Fruit fly (Drosophila melanogaster) whole organism, embryonic: ENCODE measurements around the gene CG33647.

Experiments used
- Aef1 ChIP-seq: fragments of 200-800 bp; sonication (Bioruptor generic); IDR thresholded peaks from 3 replicates; pipeline ENCODE4 v1.3.6; 2022; ENCODE audit warnings: missing biosample characterization, missing genetic modification characterization
- Atf6 ChIP-seq: fragments of 200-800 bp; sonication (Bioruptor generic); IDR thresholded peaks from 2 replicates; pipeline ENCODE4 v1.3.6; 2022; ENCODE audit warnings: missing biosample characterization, missing genetic modification characterization
- BtbVII ChIP-seq: fragments of 200-800 bp; sonication (Bioruptor generic); optimal IDR thresholded peaks from 3 replicates; lab custom pipeline; 2017; ENCODE audit warnings: missing biosample characterization, mild to moderate bottlenecking, missing genetic modification characterization
- CG11695 ChIP-seq: fragments of 200-800 bp; sonication (Bioruptor generic); IDR thresholded peaks from 3 replicates; pipeline ENCODE4 v1.3.6; 2022; ENCODE audit warnings: missing biosample characterization, missing genetic modification characterization
- CG12071 ChIP-seq: fragments of 200-800 bp; sonication (Bioruptor generic); optimal IDR thresholded peaks from 3 replicates; lab custom pipeline; 2018; ENCODE audit warnings: missing biosample characterization, mild to moderate bottlenecking, missing genetic modification characterization
- CG12391 ChIP-seq: fragments of 200-800 bp; sonication (Bioruptor generic); optimal IDR thresholded peaks from 3 replicates; lab custom pipeline; 2018; ENCODE audit warnings: missing biosample characterization, mild to moderate bottlenecking, missing genetic modification characterization, moderate library complexity
- CG13296 ChIP-seq: fragments of 200-800 bp; sonication (Bioruptor generic); optimal IDR thresholded peaks from 3 replicates; lab custom pipeline; 2018; ENCODE audit warnings: missing biosample characterization, mild to moderate bottlenecking, missing genetic modification characterization
- CG13424 ChIP-seq: fragments of 200-800 bp; sonication (Bioruptor generic); optimal IDR thresholded peaks from 2 replicates; lab custom pipeline; 2019; ENCODE audit warnings: missing biosample characterization, mild to moderate bottlenecking, missing genetic modification characterization, moderate library complexity
- CG1647 ChIP-seq: fragments of 200-800 bp; sonication (Bioruptor generic); optimal IDR thresholded peaks from 3 replicates; lab custom pipeline; 2016; ENCODE audit warnings: missing biosample characterization, missing genetic modification characterization
- CG17385 ChIP-seq: fragments of 200-800 bp; sonication (Bioruptor generic); optimal IDR thresholded peaks from 3 replicates; lab custom pipeline; 2018; ENCODE audit warnings: missing biosample characterization, mild to moderate bottlenecking, missing genetic modification characterization
- CG30403 ChIP-seq: fragments of 200-800 bp; sonication (Bioruptor generic); optimal IDR thresholded peaks from 3 replicates; lab custom pipeline; 2016; ENCODE audit warnings: missing biosample characterization, missing genetic modification characterization
- CG5180 ChIP-seq: fragments of 200-800 bp; sonication (Bioruptor generic); optimal IDR thresholded peaks from 3 replicates; lab custom pipeline; 2017; ENCODE audit warnings: missing biosample characterization, missing genetic modification characterization, mild to moderate bottlenecking, moderate library complexity, missing genetic modification reagents
- CG6254 ChIP-seq: fragments of 200-800 bp; sonication (Bioruptor generic); optimal IDR thresholded peaks from 3 replicates; lab custom pipeline; 2017; ENCODE audit warnings: mild to moderate bottlenecking, missing biosample characterization, missing genetic modification reagents, missing genetic modification characterization
- CG6765 ChIP-seq: fragments of 200-800 bp; sonication (Bioruptor generic); optimal IDR thresholded peaks from 3 replicates; lab custom pipeline; 2017; ENCODE audit warnings: missing biosample characterization, mild to moderate bottlenecking, missing genetic modification characterization
- CG6854 ChIP-seq: fragments of 200-800 bp; sonication (Bioruptor generic); optimal IDR thresholded peaks from 3 replicates; lab custom pipeline; 2017; ENCODE audit warnings: missing biosample characterization, mild to moderate bottlenecking, missing genetic modification characterization
- CG8359 ChIP-seq: fragments of 200-800 bp; sonication (Bioruptor generic); optimal IDR thresholded peaks from 2 replicates; lab custom pipeline; 2017; ENCODE audit warnings: missing biosample characterization, mild to moderate bottlenecking, missing genetic modification characterization, borderline replicate concordance
- CHES-1-like ChIP-seq: fragments of 200-800 bp; sonication (Bioruptor generic); optimal IDR thresholded peaks from 2 replicates; lab custom pipeline; 2016; ENCODE audit warnings: missing biosample characterization, missing genetic modification characterization
- HmgD ChIP-seq: fragments of 200-800 bp; sonication (Bioruptor generic); optimal IDR thresholded peaks from 3 replicates; lab custom pipeline; 2016; ENCODE audit warnings: missing biosample characterization, missing genetic modification characterization
- Jarid2 ChIP-seq: fragments of 200-800 bp; sonication (Bioruptor generic); optimal IDR thresholded peaks from 3 replicates; lab custom pipeline; 2017; ENCODE audit warnings: mild to moderate bottlenecking, missing biosample characterization, missing genetic modification reagents, missing genetic modification characterization
- Meics ChIP-seq: fragments of 200-800 bp; sonication (Bioruptor generic); optimal IDR thresholded peaks from 2 replicates; lab custom pipeline; 2017; ENCODE audit warnings: missing biosample characterization, mild to moderate bottlenecking, missing genetic modification characterization
- Oaz ChIP-seq: fragments of 200-800 bp; sonication (Bioruptor generic); IDR thresholded peaks from 2 replicates; pipeline ENCODE4 v1.3.6; 2022; ENCODE audit warnings: missing biosample characterization, missing genetic modification characterization
- Pdp1 ChIP-seq, 2 experiments: fragments of 200-800 bp; sonication (Bioruptor generic); optimal IDR thresholded peaks; 3 replicates each; lab custom pipeline; 2016; ENCODE audit warnings: missing biosample characterization in 2 of 2, missing genetic modification characterization in 2 of 2, mild to moderate bottlenecking in 1 of 2, moderate library complexity in 1 of 2
- Side ChIP-seq: fragments of 200-800 bp; sonication (Bioruptor generic); optimal IDR thresholded peaks from 2 replicates; lab custom pipeline; 2016; ENCODE audit warnings: missing biosample characterization, missing genetic modification characterization
- al ChIP-seq: fragments of 200-800 bp; sonication (Bioruptor generic); IDR thresholded peaks from 2 replicates; pipeline ENCODE4 v1.3.6; 2022; ENCODE audit warnings: missing biosample characterization, missing genetic modification characterization
- az2 ChIP-seq: fragments of 200-800 bp; sonication (Bioruptor generic); optimal IDR thresholded peaks from 3 replicates; lab custom pipeline; 2016; ENCODE audit warnings: missing biosample characterization, missing genetic modification characterization
- caup ChIP-seq: fragments of 200-800 bp; sonication (Bioruptor generic); optimal IDR thresholded peaks from 3 replicates; lab custom pipeline; 2017; ENCODE audit warnings: missing biosample characterization, mild to moderate bottlenecking, missing genetic modification characterization, moderate library complexity; ENCODE audit not compliant: severe bottlenecking
- ci ChIP-seq: fragments of 200-800 bp; sonication (Bioruptor generic); IDR thresholded peaks from 3 replicates; pipeline ENCODE4 v1.3.6; 2022; ENCODE audit warnings: missing biosample characterization, missing genetic modification characterization
- eve ChIP-seq, 2 experiments: fragments of >200 bp; optimal IDR thresholded peaks; 2 replicates each; lab custom pipeline; 2017; ENCODE audit warnings: missing biosample characterization in 2 of 2, missing genetic modification characterization in 2 of 2
- gem ChIP-seq: fragments of 200-800 bp; sonication (Bioruptor generic); optimal IDR thresholded peaks from 2 replicates; lab custom pipeline; 2019; ENCODE audit warnings: missing biosample characterization, mild to moderate bottlenecking, missing genetic modification characterization, moderate library complexity
- grau ChIP-seq: fragments of 200-800 bp; optimal IDR thresholded peaks from 3 replicates; lab custom pipeline; 2019; ENCODE audit warnings: missing biosample characterization, mild to moderate bottlenecking, missing genetic modification characterization, moderate library complexity
- ind ChIP-seq: fragments of 200-800 bp; sonication (Bioruptor generic); optimal IDR thresholded peaks from 3 replicates; lab custom pipeline; 2016; ENCODE audit warnings: missing biosample characterization, missing genetic modification characterization
- ken ChIP-seq: fragments of 200-800 bp; sonication (Bioruptor generic); IDR thresholded peaks from 3 replicates; pipeline ENCODE4 v1.3.6; 2022; ENCODE audit warnings: missing biosample characterization, missing genetic modification characterization
- lab ChIP-seq: fragments of 200-800 bp; sonication (Bioruptor generic); optimal IDR thresholded peaks from 3 replicates; lab custom pipeline; 2017; ENCODE audit warnings: missing biosample characterization, missing genetic modification characterization, mild to moderate bottlenecking, moderate library complexity, missing genetic modification reagents
- nerfin-1 ChIP-seq: fragments of 200-800 bp; sonication (Bioruptor generic); optimal IDR thresholded peaks from 3 replicates; lab custom pipeline; 2019; ENCODE audit warnings: missing biosample characterization, mild to moderate bottlenecking, missing genetic modification characterization, moderate library complexity
- pan ChIP-seq, 4 experiments: fragments of >200 bp in 3 of 4; fragments of 200-800 bp in 1 of 4; sonication (Bioruptor generic) in 1 of 4; optimal IDR thresholded peaks in 3 of 4; IDR thresholded peaks in 1 of 4; 2 replicates each; pipeline versions ENCODE4 v1.3.6 to Lab custom; 2017 to 2022; ENCODE audit warnings: missing biosample characterization in 2 of 4, missing genetic modification characterization in 2 of 4, mixed read lengths in 1 of 4
- prd ChIP-seq, 3 experiments: fragments of >200 bp in 2 of 3; fragments of 200-800 bp in 1 of 3; sonication (Bioruptor generic) in 1 of 3; optimal IDR thresholded peaks in 2 of 3; IDR thresholded peaks in 1 of 3; 2 replicates in 2 of 3; 3 replicates in 1 of 3; pipeline versions ENCODE4 v1.3.6 to Lab custom; 2017 to 2022; ENCODE audit warnings: missing biosample characterization in 1 of 3, missing genetic modification characterization in 1 of 3
- slbo ChIP-seq: fragments of 200-800 bp; sonication (Bioruptor generic); IDR thresholded peaks from 2 replicates; pipeline ENCODE4 v1.3.6; 2022; ENCODE audit warnings: missing biosample characterization, missing genetic modification characterization
- slou ChIP-seq: fragments of 200-800 bp; sonication (Bioruptor generic); optimal IDR thresholded peaks from 3 replicates; lab custom pipeline; 2016; ENCODE audit warnings: missing biosample characterization, missing genetic modification characterization
- stc ChIP-seq: fragments of 200-800 bp; sonication (Bioruptor generic); IDR thresholded peaks from 2 replicates; pipeline ENCODE4 v1.3.6; 2022; ENCODE audit warnings: missing biosample characterization, missing genetic modification characterization
- trh ChIP-seq: fragments of 200-800 bp; sonication (Bioruptor generic); optimal IDR thresholded peaks from 2 replicates; lab custom pipeline; 2016; ENCODE audit warnings: missing biosample characterization, missing genetic modification characterization

Gene CG33647

DNA sequence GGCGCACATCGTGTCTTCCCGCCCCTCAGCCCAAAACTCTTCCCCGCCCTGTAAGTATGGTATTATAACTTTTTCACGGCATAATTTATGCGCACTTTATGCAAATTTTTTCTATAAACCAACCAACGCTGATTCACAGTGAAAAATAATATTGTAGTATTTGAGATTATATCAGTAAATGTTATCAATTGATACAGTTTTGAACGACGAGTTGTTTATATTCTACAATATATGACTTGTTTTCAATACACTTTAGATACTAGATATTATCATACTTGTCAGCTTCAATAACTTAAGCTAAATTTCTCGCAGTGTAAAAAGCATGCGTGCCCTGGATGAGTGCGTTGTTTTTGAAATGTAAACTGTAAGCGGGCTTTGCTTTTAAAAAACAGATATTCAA lies 19.8 kb upstream of the CG33647 start (continued):
- TF ChIP-seq CG8359 (GFP tag; lab: Kevin White, UChicago) = no peak
- no peak for TF ChIP-seq CG6765
- no peak for TF ChIP-seq prd (optimal IDR thresholded peaks at IDR 0.05; lab: Kevin White, UChicago)
- TF ChIP-seq prd (GFP tag; IDR thresholded peaks at IDR 0.05; lab: Robert Waterston, UW) = peak; percentile 56; the same call in 1 of the 3 replicates
- TF ChIP-seq Pdp1 (GFP tag; optimal IDR thresholded peaks at IDR 0.05; lab: Kevin White, UChicago) = peak in 1 of 2 experiments; percentile 6
- no peak for TF ChIP-seq Atf6 (GFP tag; lab: Robert Waterston, UW)
- TF ChIP-seq CG1647 (GFP tag; lab: Kevin White, UChicago) = no peak
- TF ChIP-seq Aef1 (GFP tag; lab: Robert Waterston, UW) = 0 out of 3 replicates have a peak, but pooled peaks have one; percentile 14
- peak; percentile 8 for TF ChIP-seq Jarid2 (GFP tag; lab: Kevin White, UChicago)
- peak in 1 of 2 experiments; percentile 17 for TF ChIP-seq eve (GFP tag; optimal IDR thresholded peaks at IDR 0.05; lab: Kevin White, UChicago)
- peak; percentile 48 for TF ChIP-seq CG12391 (tag; lab: Kevin White, UChicago)
- peak; percentile 35 for TF ChIP-seq CG17385 (GFP tag; lab: Kevin White, UChicago)
- TF ChIP-seq al = peak; percentile 35; the same call in 1 of the 2 replicates
- peak; percentile 75 for TF ChIP-seq lab
- TF ChIP-seq caup (GFP tag; lab: Kevin White, UChicago) = peak; percentile 37
- TF ChIP-seq Side = no peak
- peak; percentile 48; the same call in 1 of the 2 replicates for TF ChIP-seq stc
- peak; percentile 20 for TF ChIP-seq BtbVII
- peak; percentile 14 for TF ChIP-seq slou (GFP tag; lab: Kevin White, UChicago)
- peak; percentile 10 for TF ChIP-seq nerfin-1 (tag; lab: Kevin White, UChicago)
- TF ChIP-seq Oaz (GFP tag; lab: Robert Waterston, UW) = peak; percentile 22; the same call in 1 of the 2 replicates
- TF ChIP-seq slbo (GFP tag; lab: Robert Waterston, UW) = peak; percentile 56; the same call in 1 of the 2 replicates
- peak; percentile 60 for TF ChIP-seq grau (tag; lab: Kevin White, UChicago)
- no peak for TF ChIP-seq pan (optimal IDR thresholded peaks at IDR 0.05; lab: Kevin White, UChicago)
- TF ChIP-seq pan (GFP tag; optimal IDR thresholded peaks at IDR 0.05 in 1 of 2, IDR thresholded peaks at IDR 0.05 in 1 of 2) = peak in 1 of 2 experiments; percentile 57
- TF ChIP-seq trh (GFP tag; lab: Kevin White, UChicago) = no peak
- TF ChIP-seq CG12071 (GFP tag; lab: Kevin White, UChicago) = peak; percentile 5
- no peak for TF ChIP-seq CG6254 (GFP tag; lab: Kevin White, UChicago)
- peak; percentile 41; the same call in 1 of the 3 replicates for TF ChIP-seq ci (GFP tag; lab: Robert Waterston, UW)
- TF ChIP-seq ind (GFP tag; lab: Kevin White, UChicago) = peak; percentile 40
- TF ChIP-seq CHES-1-like (GFP tag; lab: Kevin White, UChicago) = no peak
- TF ChIP-seq HmgD (GFP tag; lab: Kevin White, UChicago) = no peak
- peak; percentile 24 for TF ChIP-seq az2 (GFP tag; lab: Kevin White, UChicago)
- TF ChIP-seq CG11695 (GFP tag; lab: Robert Waterston, UW) = peak; percentile 43; the same call in 1 of the 3 replicates
- TF ChIP-seq CG13424 = peak; percentile 55
- TF ChIP-seq CG6854 (GFP tag; lab: Kevin White, UChicago) = peak; percentile 5
- peak; percentile 29 for TF ChIP-seq CG13296
- TF ChIP-seq gem (tag; lab: Kevin White, UChicago) = peak; percentile 74
- TF ChIP-seq ken = 0 out of 3 replicates have a peak, but pooled peaks have one; percentile 21
- TF ChIP-seq Meics (GFP tag; lab: Kevin White, UChicago) = peak; percentile 48
- peak; percentile 35 for TF ChIP-seq CG30403 (GFP tag; lab: Kevin White, UChicago)
- TF ChIP-seq CG5180 (GFP tag; lab: Kevin White, UChicago) = peak; percentile 24
